Worm (Caenorhabditis elegans) whole organism, late embryonic: ENCODE results near the gene F54B11.8.

Source experiments
- ceh-9 ChIP-seq: sonication (generic microtip); optimal IDR thresholded peaks from 2 replicates; lab custom pipeline; 2016; ENCODE audit warnings: mild to moderate bottlenecking, missing genetic modification characterization, inconsistent platforms, missing compliant biosample characterization
- che-1 ChIP-seq: sonication (generic microtip); optimal IDR thresholded peaks from 2 replicates; lab custom pipeline; 2016; ENCODE audit warnings: mild to moderate bottlenecking, missing genetic modification characterization, missing compliant biosample characterization
- elt-2 ChIP-seq: sonication (generic microtip); optimal IDR thresholded peaks from 2 replicates; lab custom pipeline; 2016; ENCODE audit warnings: missing genetic modification reagents, missing genetic modification characterization, missing compliant biosample characterization
- fkh-6 ChIP-seq: sonication (generic microtip); optimal IDR thresholded peaks from 2 replicates; lab custom pipeline; 2016; ENCODE audit warnings: missing genetic modification characterization, missing compliant biosample characterization
- nfya-1 ChIP-seq: sonication (generic microtip); optimal IDR thresholded peaks from 2 replicates; lab custom pipeline; 2017; ENCODE audit warnings: missing genetic modification characterization, mild to moderate bottlenecking, missing compliant biosample characterization, antibody characterized with exemption, moderate library complexity
- pha-2 ChIP-seq: sonication (generic microtip); optimal IDR thresholded peaks from 2 replicates; lab custom pipeline; 2017; ENCODE audit warnings: mild to moderate bottlenecking, missing genetic modification characterization, missing compliant biosample characterization
- pqm-1 ChIP-seq: sonication (generic microtip); optimal IDR thresholded peaks from 2 replicates; lab custom pipeline; 2016; ENCODE audit warnings: missing genetic modification characterization, missing compliant biosample characterization
- tbx-2 ChIP-seq: sonication (generic microtip); optimal IDR thresholded peaks from 2 replicates; lab custom pipeline; 2016; ENCODE audit warnings: missing genetic modification characterization, missing compliant biosample characterization
- unc-55 ChIP-seq: sonication (generic microtip); optimal IDR thresholded peaks from 2 replicates; lab custom pipeline; 2017; ENCODE audit warnings: missing biosample characterization, missing genetic modification reagents, missing genetic modification characterization
- zip-5 ChIP-seq: sonication (generic microtip); optimal IDR thresholded peaks from 2 replicates; lab custom pipeline; 2016; ENCODE audit warnings: missing genetic modification characterization, missing compliant biosample characterization
- ztf-16 ChIP-seq: sonication (generic microtip); optimal IDR thresholded peaks from 2 replicates; lab custom pipeline; 2017; ENCODE audit warnings: missing genetic modification characterization, missing compliant biosample characterization

DNA sequence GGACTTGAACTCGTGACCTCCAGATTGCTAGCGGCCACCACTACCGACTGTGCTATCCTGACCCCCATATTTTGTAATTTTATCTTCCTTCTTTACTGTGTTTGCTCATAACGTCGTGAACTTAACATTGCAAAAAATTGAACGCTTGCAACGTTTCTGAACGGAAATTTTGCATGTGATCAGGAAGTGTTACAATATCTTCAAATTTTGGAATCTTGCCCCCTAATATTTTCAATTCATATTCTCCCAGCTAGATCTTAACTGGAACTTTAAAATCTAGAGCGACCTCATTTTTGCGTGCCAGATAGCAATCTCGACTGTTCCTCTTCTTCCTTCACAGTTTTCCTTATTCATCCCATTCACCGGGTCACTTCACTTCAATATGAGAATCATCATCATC is 21.9 kb downstream of the F54B11.8 start, which contains the start of gene F54B11.10:
- no peak for TF ChIP-seq nfya-1 (tag; lab: Kevin White, UChicago)
- no peak for TF ChIP-seq pha-2
- TF ChIP-seq tbx-2 (tag; lab: Kevin White, UChicago): no peak
- TF ChIP-seq fkh-6 (tag; lab: Kevin White, UChicago): no peak
- TF ChIP-seq pqm-1 (tag; lab: Kevin White, UChicago): no peak
- TF ChIP-seq elt-2 (tag; lab: Kevin White, UChicago): no peak
- no peak for TF ChIP-seq zip-5 (tag; lab: Kevin White, UChicago)
- TF ChIP-seq ceh-9: no peak
- TF ChIP-seq che-1 (tag; lab: Kevin White, UChicago): no peak
- no peak for TF ChIP-seq unc-55 (GFP tag; lab: Kevin White, UChicago)
- no peak for TF ChIP-seq ztf-16 (tag; lab: Kevin White, UChicago)
